Worm (Caenorhabditis elegans) whole organism, L1 larva: Measurements from ENCODE around the gene W08E12.9.

Source experiments
- ama-1 ChIP-seq: fragments of 150-350 bp; optimal IDR thresholded peaks from 2 replicates; lab custom pipeline; 2014
- ceh-82 ChIP-seq, 3 experiments: fragments of 150-350 bp in 1 of 3; sonication (generic microtip) in 2 of 3; optimal IDR thresholded peaks; 2 replicates each; lab custom pipeline; 2014 to 2017; ENCODE audit warnings: missing biosample characterization in 3 of 3, missing genetic modification characterization in 3 of 3
- egl-27 ChIP-seq, 2 experiments: fragments of 150-350 bp in 1 of 2; sonication (generic microtip); optimal IDR thresholded peaks; 3 replicates each; lab custom pipeline; 2017 to 2018; ENCODE audit warnings: missing biosample characterization in 2 of 2, missing genetic modification characterization in 2 of 2, missing genetic modification reagents in 2 of 2
- fos-1 ChIP-seq: fragments of 150-350 bp; optimal IDR thresholded peaks from 2 replicates; lab custom pipeline; 2014; ENCODE audit warnings: missing biosample characterization, missing genetic modification characterization
- nhr-11 ChIP-seq: fragments of 150-350 bp; optimal IDR thresholded peaks from 2 replicates; lab custom pipeline; 2014; ENCODE audit warnings: missing biosample characterization, missing genetic modification characterization
- nhr-237 ChIP-seq: fragments of 150-350 bp; optimal IDR thresholded peaks from 2 replicates; lab custom pipeline; 2014; ENCODE audit warnings: missing biosample characterization, missing genetic modification characterization
- nhr-76 ChIP-seq: sonication (generic microtip); optimal IDR thresholded peaks from 2 replicates; lab custom pipeline; 2017; ENCODE audit warnings: missing biosample characterization, missing genetic modification characterization
- nhr-90 ChIP-seq: sonication (generic microtip); optimal IDR thresholded peaks from 2 replicates; lab custom pipeline; 2016; ENCODE audit warnings: mild to moderate bottlenecking, missing genetic modification characterization, missing compliant biosample characterization; ENCODE audit not compliant: poor library complexity
- sptf-1 ChIP-seq: fragments of 150-350 bp; optimal IDR thresholded peaks from 2 replicates; lab custom pipeline; 2014; ENCODE audit warnings: missing biosample characterization, missing genetic modification characterization
- unc-30 ChIP-seq: sonication (generic microtip); optimal IDR thresholded peaks from 2 replicates; lab custom pipeline; 2017; ENCODE audit warnings: missing biosample characterization, missing genetic modification characterization
- unc-62 ChIP-seq: fragments of 150-350 bp; optimal IDR thresholded peaks from 2 replicates; lab custom pipeline; 2014; ENCODE audit warnings: missing biosample characterization, missing genetic modification reagents, missing genetic modification characterization

DNA sequence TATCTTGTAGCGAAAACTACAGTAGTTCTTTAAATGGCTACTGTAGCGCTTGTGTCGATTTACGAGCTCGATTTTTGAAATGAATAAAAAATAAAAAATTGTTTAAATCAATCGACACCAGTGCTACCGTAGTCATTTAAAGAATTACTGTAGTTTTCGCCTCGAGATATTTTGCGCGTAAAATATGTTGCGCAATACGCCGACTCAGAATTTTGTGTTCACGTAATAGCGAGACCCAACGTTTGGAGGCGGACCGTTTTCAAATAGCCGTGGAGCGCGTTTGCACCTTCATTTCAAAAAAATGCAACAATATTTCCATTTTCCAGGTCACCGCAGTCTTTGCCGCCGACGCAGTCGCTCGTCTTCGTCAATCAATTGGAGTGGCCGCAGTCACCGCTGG is 47.1 kb downstream of the W08E12.9 start:
- no peak for TF ChIP-seq ceh-82 (tag; optimal IDR thresholded peaks at IDR 0.05; lab: Kevin White, UChicago)
- no peak for TF ChIP-seq ama-1 (lab: Kevin White, UChicago)
- TF ChIP-seq nhr-237 (tag; lab: Kevin White, UChicago), result no peak
- no peak for TF ChIP-seq nhr-90 (tag; lab: Kevin White, UChicago)
- no peak for TF ChIP-seq sptf-1 (tag; lab: Kevin White, UChicago)
- TF ChIP-seq egl-27 (tag; optimal IDR thresholded peaks at IDR 0.05; lab: Kevin White, UChicago), result no peak
- no peak for TF ChIP-seq nhr-76 (tag; lab: Kevin White, UChicago)
- no peak for TF ChIP-seq unc-62
- no peak for TF ChIP-seq fos-1 (tag; lab: Kevin White, UChicago)
- no peak for TF ChIP-seq nhr-11 (tag; lab: Kevin White, UChicago)
- no peak for TF ChIP-seq unc-30 (tag; lab: Kevin White, UChicago)
